Worm (Caenorhabditis elegans) whole organism, early embryonic: ENCODE measurements around the gene flp-6.
A peak's percentile ranks its signal among the peaks of the same experiment; 100 is the strongest.

Source experiments
- B0310.2 ChIP-seq: sonication (generic microtip); optimal IDR thresholded peaks from 2 replicates; lab custom pipeline; 2016; ENCODE audit warnings: mild to moderate bottlenecking, missing genetic modification characterization, missing compliant biosample characterization
- F13C5.2 ChIP-seq: sonication (generic microtip); optimal IDR thresholded peaks from 2 replicates; lab custom pipeline; 2017; ENCODE audit warnings: mild to moderate bottlenecking, missing genetic modification characterization, inconsistent platforms, missing compliant biosample characterization
- aly-1 ChIP-seq: sonication (generic microtip); optimal IDR thresholded peaks from 2 replicates; lab custom pipeline; 2016; ENCODE audit warnings: missing genetic modification characterization, missing compliant biosample characterization
- ama-1 ChIP-seq: fragments of 150-350 bp; optimal IDR thresholded peaks from 2 replicates; lab custom pipeline; 2014
- ceh-13 ChIP-seq: fragments of 200-800 bp; sonication (Bioruptor generic); optimal IDR thresholded peaks from 2 replicates; lab custom pipeline; 2018; ENCODE audit warnings: mild to moderate bottlenecking, missing genetic modification characterization, missing compliant biosample characterization
- ceh-36 ChIP-seq: sonication (generic microtip); optimal IDR thresholded peaks from 2 replicates; lab custom pipeline; 2016; ENCODE audit warnings: missing genetic modification characterization, inconsistent platforms, missing compliant biosample characterization
- ets-7 ChIP-seq: sonication (generic microtip); optimal IDR thresholded peaks from 2 replicates; lab custom pipeline; 2016; ENCODE audit warnings: missing genotype, missing genetic modification characterization, missing compliant biosample characterization
- flt-1 ChIP-seq: fragments of 200-800 bp; sonication (Bioruptor generic); IDR thresholded peaks from 2 replicates; pipeline ENCODE4 v1.3.6; 2022; ENCODE audit warnings: missing genetic modification characterization, missing compliant biosample characterization
- hmbx-1 ChIP-seq: sonication (generic microtip); optimal IDR thresholded peaks from 2 replicates; lab custom pipeline; 2016; ENCODE audit warnings: mild to moderate bottlenecking, missing genetic modification characterization, missing compliant biosample characterization
- hmg-4 ChIP-seq: fragments of 200-800 bp; sonication (Bioruptor generic); optimal IDR thresholded peaks from 2 replicates; lab custom pipeline; 2018; ENCODE audit warnings: mild to moderate bottlenecking, missing genetic modification characterization, missing compliant biosample characterization
- hnd-1 ChIP-seq: sonication (generic microtip); optimal IDR thresholded peaks from 2 replicates; lab custom pipeline; 2016; ENCODE audit warnings: missing genetic modification characterization, missing compliant biosample characterization
- pes-1 ChIP-seq: fragments of 200-800 bp; sonication (Bioruptor generic); IDR thresholded peaks from 2 replicates; pipeline ENCODE4 v1.3.6; 2022; ENCODE audit warnings: missing genetic modification reagents, missing genetic modification characterization, missing compliant biosample characterization
- scrt-1 ChIP-seq: fragments of 200-800 bp; sonication (Bioruptor generic); IDR thresholded peaks from 2 replicates; pipeline ENCODE4 v1.3.6; 2022; ENCODE audit warnings: missing genetic modification characterization, missing compliant biosample characterization
- sea-1 ChIP-seq: fragments of 200-800 bp; sonication (Bioruptor generic); conservative IDR thresholded peaks from 2 replicates; pipeline ENCODE4 v1.3.6; 2022; ENCODE audit warnings: missing genetic modification characterization, missing compliant biosample characterization
- tbx-11 ChIP-seq: fragments of 200-800 bp; sonication (Bioruptor generic); IDR thresholded peaks from 2 replicates; pipeline ENCODE4 v1.3.6; 2022; ENCODE audit warnings: missing genetic modification characterization, missing compliant biosample characterization
- tbx-37 ChIP-seq: fragments of 200-800 bp; sonication (Bioruptor generic); conservative IDR thresholded peaks from 2 replicates; pipeline ENCODE4 v1.3.6; 2022; ENCODE audit warnings: missing genetic modification reagents, missing genetic modification characterization, missing compliant biosample characterization
- tra-4 ChIP-seq: sonication (generic microtip); optimal IDR thresholded peaks from 2 replicates; lab custom pipeline; 2017; ENCODE audit warnings: missing genetic modification characterization, missing compliant biosample characterization

Gene flp-6

ce11 chrV:9471675-9472074 lies at the start of gene flp-6:
flp-6 (plus strand) TSS chrV:9471975.
- TF ChIP-seq ceh-36 (tag; lab: Kevin White, UChicago): no peak
- no peak for TF ChIP-seq hnd-1 (tag; lab: Kevin White, UChicago)
- no peak for TF ChIP-seq ama-1 (lab: Kevin White, UChicago)
- TF ChIP-seq tbx-11 (GFP tag; lab: Robert Waterston, UW): no peak
- TF ChIP-seq tbx-37 (GFP tag; lab: Robert Waterston, UW): no peak
- no peak for TF ChIP-seq F13C5.2 (tag; lab: Kevin White, UChicago)
- TF ChIP-seq B0310.2: no peak
- TF ChIP-seq ceh-13 (GFP tag; lab: Kevin White, UChicago): no peak
- TF ChIP-seq tra-4 (tag; lab: Kevin White, UChicago): no peak
- no peak for TF ChIP-seq hmbx-1 (tag; lab: Kevin White, UChicago)
- no peak for TF ChIP-seq ets-7 (tag; lab: Kevin White, UChicago)
- no peak for TF ChIP-seq hmg-4
- TF ChIP-seq aly-1 (tag; lab: Kevin White, UChicago): no peak
- TF ChIP-seq flt-1 (GFP tag; lab: Robert Waterston, UW): no peak
- no peak for TF ChIP-seq scrt-1 (GFP tag; lab: Robert Waterston, UW)
- no peak for TF ChIP-seq pes-1 (GFP tag; lab: Robert Waterston, UW)
- TF ChIP-seq sea-1 (GFP tag; lab: Robert Waterston, UW): no peak

DNA sequence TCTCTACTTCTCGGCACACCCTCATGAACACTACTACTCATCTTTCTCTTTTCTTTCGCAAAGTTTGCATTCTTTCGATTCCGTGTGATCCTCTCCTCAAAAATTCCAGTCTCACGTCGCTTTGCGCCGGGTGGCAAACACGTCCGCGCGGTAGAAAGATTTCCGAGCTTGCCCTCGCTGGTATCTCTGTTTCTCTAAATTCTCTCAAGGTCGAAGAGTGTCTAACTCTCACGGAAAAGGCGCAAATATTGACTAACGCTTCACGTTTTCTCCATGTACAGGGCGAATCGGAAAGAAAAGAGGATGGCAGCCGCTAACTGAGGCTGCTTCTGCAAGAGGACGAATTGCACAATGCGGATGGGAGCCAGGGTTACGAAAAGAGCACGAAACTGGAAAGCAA lies 49.0 kb upstream of the flp-6 start:
- TF ChIP-seq hmg-4 (peak; percentile 66), F13C5.2 (tag; lab: Kevin White, UChicago) (no peak), pes-1 (GFP tag; lab: Robert Waterston, UW) (no peak), aly-1 (tag; lab: Kevin White, UChicago) (no peak), ama-1 (lab: Kevin White, UChicago) (no peak), sea-1 (GFP tag; lab: Robert Waterston, UW) (no peak)

ce11 chrV:9423539-9423938 lies 48.2 kb upstream of the flp-6 start:
- TF ChIP-seq ets-7 (tag; lab: Kevin White, UChicago): no peak
- no peak for TF ChIP-seq ama-1 (lab: Kevin White, UChicago)
- no peak for TF ChIP-seq ceh-36 (tag; lab: Kevin White, UChicago)
- TF ChIP-seq hmg-4: no peak
- no peak for TF ChIP-seq ceh-13 (GFP tag; lab: Kevin White, UChicago)
- TF ChIP-seq hnd-1 (tag; lab: Kevin White, UChicago): no peak
- TF ChIP-seq aly-1 (tag; lab: Kevin White, UChicago): no peak
- no peak for TF ChIP-seq tra-4 (tag; lab: Kevin White, UChicago)
- no peak for TF ChIP-seq scrt-1 (GFP tag; lab: Robert Waterston, UW)
- no peak for TF ChIP-seq pes-1 (GFP tag; lab: Robert Waterston, UW)
- no peak for TF ChIP-seq flt-1 (GFP tag; lab: Robert Waterston, UW)
- no peak for TF ChIP-seq sea-1 (GFP tag; lab: Robert Waterston, UW)
- no peak for TF ChIP-seq F13C5.2 (tag; lab: Kevin White, UChicago)
- TF ChIP-seq tbx-11 (GFP tag; lab: Robert Waterston, UW): no peak
- TF ChIP-seq hmbx-1 (tag; lab: Kevin White, UChicago): no peak
- TF ChIP-seq tbx-37 (GFP tag; lab: Robert Waterston, UW): no peak
- TF ChIP-seq B0310.2: no peak

- TF ChIP-seq hmg-4 (peak; percentile 19), ets-7 (tag; lab: Kevin White, UChicago) (peak; percentile 51), F13C5.2 (tag; lab: Kevin White, UChicago) (peak; percentile 25), pes-1 (GFP tag; lab: Robert Waterston, UW) (no peak)
Observed at ce11 chrV:9424514-9424913, 47.3 kb upstream of the flp-6 start.

DNA sequence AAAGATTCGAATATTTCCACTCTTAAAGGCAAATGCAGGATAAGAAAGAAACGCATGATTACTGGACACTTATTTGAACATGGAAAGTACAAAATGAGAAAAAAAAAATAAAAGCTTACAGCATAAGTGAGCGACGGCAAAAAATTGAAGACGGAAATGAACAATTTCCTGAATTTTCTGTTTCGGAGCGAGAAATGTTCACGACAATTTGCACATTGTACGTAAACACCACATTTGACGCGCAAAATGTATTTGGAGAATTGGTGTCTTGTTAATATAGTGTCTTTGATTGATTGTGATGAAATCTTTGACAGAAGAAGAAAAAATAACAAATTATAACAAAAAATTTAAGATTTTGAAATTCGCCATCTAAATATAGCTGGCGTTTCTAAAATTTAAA lies 46.2 kb upstream of the flp-6 start, which contains the start of gene F36D4.5:
Gene F36D4.5 (minus strand): TSS at position 225 of the 400 bp plus-strand sequence.
- TF ChIP-seq hmbx-1 (tag; lab: Kevin White, UChicago): no peak
- no peak for TF ChIP-seq B0310.2
- TF ChIP-seq ceh-13 (GFP tag; lab: Kevin White, UChicago): no peak
- TF ChIP-seq ets-7 (tag; lab: Kevin White, UChicago): no peak
- no peak for TF ChIP-seq ama-1 (lab: Kevin White, UChicago)
- TF ChIP-seq hmg-4: no peak
- no peak for TF ChIP-seq aly-1 (tag; lab: Kevin White, UChicago)
- no peak for TF ChIP-seq ceh-36 (tag; lab: Kevin White, UChicago)
- TF ChIP-seq tra-4 (tag; lab: Kevin White, UChicago): no peak
- TF ChIP-seq tbx-37 (GFP tag; lab: Robert Waterston, UW): no peak
- TF ChIP-seq flt-1 (GFP tag; lab: Robert Waterston, UW): no peak
- no peak for TF ChIP-seq pes-1 (GFP tag; lab: Robert Waterston, UW)
- no peak for TF ChIP-seq F13C5.2 (tag; lab: Kevin White, UChicago)
- TF ChIP-seq hnd-1 (tag; lab: Kevin White, UChicago): no peak
- no peak for TF ChIP-seq sea-1 (GFP tag; lab: Robert Waterston, UW)
- TF ChIP-seq tbx-11 (GFP tag; lab: Robert Waterston, UW): no peak
- TF ChIP-seq scrt-1 (GFP tag; lab: Robert Waterston, UW): no peak

- TF ChIP-seq hmbx-1 (tag; lab: Kevin White, UChicago) (no peak), ets-7 (tag; lab: Kevin White, UChicago) (no peak), F13C5.2 (tag; lab: Kevin White, UChicago) (no peak), hnd-1 (tag; lab: Kevin White, UChicago) (no peak), sea-1 (GFP tag; lab: Robert Waterston, UW) (no peak), scrt-1 (GFP tag; lab: Robert Waterston, UW) (no peak), B0310.2 (no peak), flt-1 (GFP tag; lab: Robert Waterston, UW) (no peak), aly-1 (tag; lab: Kevin White, UChicago) (no peak)
Observed at ce11 chrV:9427075-9427474, 44.7 kb upstream of the flp-6 start, which contains the start of gene F36D4.6. F36D4.6 (minus strand) TSS chrV:9427175.
